Worm (Caenorhabditis elegans): ENCODE results near the gene irld-18.

DNA sequence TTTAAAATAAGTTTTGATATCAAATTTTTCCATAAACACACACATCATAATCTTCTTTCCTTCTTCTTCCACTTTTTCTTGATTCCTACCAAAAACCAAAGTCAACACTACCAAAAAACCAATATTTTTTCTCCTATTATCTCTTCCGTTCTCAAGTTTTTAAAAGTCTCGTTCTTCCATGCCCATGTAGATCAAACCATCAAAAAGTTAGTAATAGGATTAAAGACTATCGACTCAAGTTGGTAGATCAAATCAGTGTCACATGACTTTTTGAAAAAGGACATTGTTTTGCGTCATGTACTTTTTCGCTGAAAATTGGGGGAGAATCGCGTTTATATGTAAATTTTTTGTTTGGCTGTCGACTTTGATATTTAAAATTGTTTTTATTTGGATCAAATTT, 22.2 kb upstream of the irld-18 start:
- TF ChIP-seq tab-1 (GFP tag; IDR thresholded peaks at IDR 0.05): no peak
- no peak for TF ChIP-seq flt-1 (GFP tag; IDR thresholded peaks at IDR 0.05)
- TF ChIP-seq ztf-23 (GFP tag; IDR thresholded peaks at IDR 0.05): no peak
- TF ChIP-seq klf-2 (GFP tag; conservative IDR thresholded peaks at IDR 0.05): no peak
- TF ChIP-seq ztf-29 (GFP tag; IDR thresholded peaks at IDR 0.05): no peak
- no peak for TF ChIP-seq cog-1 (tag; optimal IDR thresholded peaks at IDR 0.05)
- no peak for TF ChIP-seq T22C8.4 (GFP tag; IDR thresholded peaks at IDR 0.05)
- TF ChIP-seq ref-1 (GFP tag; conservative IDR thresholded peaks at IDR 0.05): no peak
